Fruit fly (Drosophila melanogaster): ENCODE results near the gene CG4186.

The CG4186 gene

dm6 chr3L:20785742-20786427 lies 16.5 kb downstream of the CG4186 start, which contains the start of gene Pcif1 (continued):
- TF ChIP-seq CG42726 (GFP tag; IDR thresholded peaks at IDR 0.05; ENCODE audit: partially characterized antibody) (peak; percentile 99), Mad (GFP tag; optimal IDR thresholded peaks at IDR 0.05) (peak; percentile 12), CG8281 (tag; optimal IDR thresholded peaks at IDR 0.05) (no peak), lmd (GFP tag; IDR thresholded peaks at IDR 0.05) (no peak), pho (GFP tag; optimal IDR thresholded peaks at IDR 0.05) (no peak), wdn (GFP tag; IDR thresholded peaks at IDR 0.05) (no peak), sug (tag; optimal IDR thresholded peaks at IDR 0.05) (peak; percentile 37), CkIIα-i1 (GFP tag; IDR thresholded peaks at IDR 0.05) (no peak), chm (GFP tag; IDR thresholded peaks at IDR 0.05) (peak; percentile 37; the same call in 1 of the 2 replicates), tna (GFP tag; IDR thresholded peaks at IDR 0.05; ENCODE audit: partially characterized antibody) (peak; percentile 99), CG16779 (GFP tag; IDR thresholded peaks at IDR 0.05) (no peak), Taf1 (GFP tag; IDR thresholded peaks at IDR 0.05) (no peak), CG8478 (optimal IDR thresholded peaks at IDR 0.05) (no peak), sim (GFP tag; IDR thresholded peaks at IDR 0.05) (no peak), sqz (GFP tag; optimal IDR thresholded peaks at IDR 0.05) (no peak), wor (GFP tag; IDR thresholded peaks at IDR 0.05) (no peak), CG11723 (GFP tag; optimal IDR thresholded peaks at IDR 0.05) (no peak), toy (GFP tag; IDR thresholded peaks at IDR 0.05) (no peak), CG3847 (GFP tag; IDR thresholded peaks at IDR 0.05) (no peak), bowl (GFP tag; IDR thresholded peaks at IDR 0.05) (no peak), row (GFP tag; IDR thresholded peaks at IDR 0.05) (peak; percentile 73), TFAM (GFP tag; optimal IDR thresholded peaks at IDR 0.05) (no peak), CG10979 (tag; optimal IDR thresholded peaks at IDR 0.05) (peak; percentile 6), cas (GFP tag; IDR thresholded peaks at IDR 0.05) (0 out of 2 replicates have a peak, but pooled peaks have one; percentile 31), Deaf1 (tag; optimal IDR thresholded peaks at IDR 0.05) (no peak), Eip74EF (GFP tag; optimal IDR thresholded peaks at IDR 0.05) (no peak), ci (GFP tag; IDR thresholded peaks at IDR 0.05) (peak; percentile 39; the same call in 1 of the 3 replicates), Sin3A (optimal IDR thresholded peaks at IDR 0.05) (peak; percentile 46), CG8924 (tag; optimal IDR thresholded peaks at IDR 0.05) (peak; percentile 22), CG15514 (GFP tag; optimal IDR thresholded peaks at IDR 0.05) (peak; percentile 75), pan (optimal IDR thresholded peaks at IDR 0.05) (no peak), pan (GFP tag; optimal IDR thresholded peaks at IDR 0.05 in 1 of 2, IDR thresholded peaks at IDR 0.05 in 1 of 2) (no peak), Ada2b (GFP tag; IDR thresholded peaks at IDR 0.05) (no peak), CG3065 (GFP tag; optimal IDR thresholded peaks at IDR 0.05) (no peak), CG3838 (GFP tag; optimal IDR thresholded peaks at IDR 0.05) (no peak), CG12299 (tag; optimal IDR thresholded peaks at IDR 0.05) (peak; percentile 4), otp (GFP tag; IDR thresholded peaks at IDR 0.05) (no peak), CG11093 (GFP tag; IDR thresholded peaks at IDR 0.05) (no peak), Mrtf (GFP tag; IDR thresholded peaks at IDR 0.05) (no peak), zfh2 (GFP tag; optimal IDR thresholded peaks at IDR 0.05) (no peak), CG2116 (GFP tag; optimal IDR thresholded peaks at IDR 0.05) (peak; percentile 78), MESR4 (GFP tag; optimal IDR thresholded peaks at IDR 0.05) (peak; percentile 90), CG8944 (GFP tag; optimal IDR thresholded peaks at IDR 0.05) (no peak), CG2712 (tag; optimal IDR thresholded peaks at IDR 0.05) (peak; percentile 39), CG7786 (GFP tag; optimal IDR thresholded peaks at IDR 0.05) (no peak), grn (GFP tag; optimal IDR thresholded peaks at IDR 0.05) (no peak), eve (GFP tag; optimal IDR thresholded peaks at IDR 0.05) (no peak), ap (GFP tag; IDR thresholded peaks at IDR 0.05) (no peak), C15 (GFP tag; IDR thresholded peaks at IDR 0.05) (no peak), CG11247 (GFP tag; IDR thresholded peaks at IDR 0.05) (no peak), Dll (GFP tag; IDR thresholded peaks at IDR 0.05; ENCODE audit: partially characterized antibody) (peak; percentile 98), dm (GFP tag; optimal IDR thresholded peaks at IDR 0.05) (no peak)
